Fruit fly (Drosophila melanogaster): Measurements from ENCODE around the gene CG43391.

dm6 chr3L:11549432-11549831, 31.4 kb downstream of the CG43391 start:
- TF ChIP-seq CG33017 (tag; optimal IDR thresholded peaks at IDR 0.05), result no peak
- no peak for TF ChIP-seq Clk (GFP tag; optimal IDR thresholded peaks at IDR 0.05)
- TF ChIP-seq CG14711 (tag; optimal IDR thresholded peaks at IDR 0.05), result no peak
- TF ChIP-seq cnc (optimal IDR thresholded peaks at IDR 0.05), result no peak
- no peak for TF ChIP-seq Crg-1 (GFP tag; optimal IDR thresholded peaks at IDR 0.05)
- TF ChIP-seq CG11617 (GFP tag; optimal IDR thresholded peaks at IDR 0.05), result no peak
- no peak for TF ChIP-seq CG1620 (GFP tag; optimal IDR thresholded peaks at IDR 0.05)

All from whole organism, adult.